Worm (Caenorhabditis elegans) whole organism, L1 larva: Measurements from ENCODE around the gene F52E10.4.

ENCODE experiments used
- Y116A8C.19 ChIP-seq: sonication (generic microtip); optimal IDR thresholded peaks from 2 replicates; lab custom pipeline; 2016; ENCODE audit warnings: missing compliant biosample characterization, missing genetic modification characterization, borderline replicate concordance
- ama-1 ChIP-seq: fragments of 150-350 bp; optimal IDR thresholded peaks from 2 replicates; lab custom pipeline; 2014
- blmp-1 ChIP-seq: fragments of 150-350 bp; optimal IDR thresholded peaks from 2 replicates; lab custom pipeline; 2014; ENCODE audit warnings: missing biosample characterization, missing genetic modification characterization
- ceh-82 ChIP-seq, 3 experiments: fragments of 150-350 bp in 1 of 3; sonication (generic microtip) in 2 of 3; optimal IDR thresholded peaks; 2 replicates each; lab custom pipeline; 2014 to 2017; ENCODE audit warnings: missing biosample characterization in 3 of 3, missing genetic modification characterization in 3 of 3
- ceh-88 ChIP-seq: fragments of 200-800 bp; sonication (Bioruptor generic); IDR thresholded peaks from 2 replicates; pipeline ENCODE4 v1.3.6; 2022; ENCODE audit warnings: missing genetic modification characterization, missing compliant biosample characterization
- ces-1 ChIP-seq: fragments of 150-350 bp; optimal IDR thresholded peaks from 2 replicates; lab custom pipeline; 2014; ENCODE audit warnings: missing biosample characterization, missing genetic modification reagents, missing genetic modification characterization
- dsc-1 ChIP-seq: sonication (generic microtip); optimal IDR thresholded peaks from 2 replicates; lab custom pipeline; 2016; ENCODE audit warnings: mild to moderate bottlenecking, missing genetic modification characterization, missing compliant biosample characterization
- elt-2 ChIP-seq: sonication (generic microtip); optimal IDR thresholded peaks from 2 replicates; lab custom pipeline; 2016; ENCODE audit warnings: missing genetic modification characterization, mild to moderate bottlenecking, inconsistent platforms, missing compliant biosample characterization, missing genetic modification reagents
- ets-5 ChIP-seq: fragments of 200-800 bp; sonication (Bioruptor generic); IDR thresholded peaks from 2 replicates; pipeline ENCODE4 v1.3.6; 2022; ENCODE audit warnings: missing genetic modification characterization, missing compliant biosample characterization
- fkh-4 ChIP-seq: sonication (generic microtip); optimal IDR thresholded peaks from 2 replicates; lab custom pipeline; 2016; ENCODE audit warnings: missing compliant biosample characterization, missing genetic modification characterization, borderline replicate concordance
- fkh-8 ChIP-seq: sonication (generic microtip); optimal IDR thresholded peaks from 2 replicates; lab custom pipeline; 2016; ENCODE audit warnings: mild to moderate bottlenecking, missing genetic modification characterization, missing compliant biosample characterization
- fos-1 ChIP-seq: fragments of 150-350 bp; optimal IDR thresholded peaks from 2 replicates; lab custom pipeline; 2014; ENCODE audit warnings: missing biosample characterization, missing genetic modification characterization
- irx-1 ChIP-seq: sonication (generic microtip); optimal IDR thresholded peaks from 2 replicates; lab custom pipeline; 2016; ENCODE audit warnings: missing genetic modification characterization, missing compliant biosample characterization
- jun-1 ChIP-seq: fragments of 150-350 bp; optimal IDR thresholded peaks from 2 replicates; lab custom pipeline; 2014; ENCODE audit warnings: missing biosample characterization, missing genetic modification reagents, missing genetic modification characterization
- lin-14 ChIP-seq: fragments of 200-800 bp; sonication (Bioruptor generic); optimal IDR thresholded peaks from 2 replicates; lab custom pipeline; 2018; ENCODE audit warnings: mild to moderate bottlenecking, missing genetic modification characterization, moderate library complexity, missing compliant biosample characterization
- lin-35 ChIP-seq, 2 experiments: fragments of 150-350 bp; optimal IDR thresholded peaks; 2 replicates each; lab custom pipeline; 2014; ENCODE audit warnings: missing biosample characterization in 2 of 2, missing genetic modification characterization in 2 of 2, missing genetic modification reagents in 2 of 2
- lsy-2 ChIP-seq, 2 experiments: fragments of 150-350 bp; optimal IDR thresholded peaks; 2 replicates each; lab custom pipeline; 2014; ENCODE audit warnings: missing biosample characterization in 2 of 2, missing genetic modification characterization in 2 of 2
- mdl-1 ChIP-seq, 2 experiments: fragments of 150-350 bp; optimal IDR thresholded peaks; 2 replicates each; lab custom pipeline; 2014 to 2017; ENCODE audit warnings: missing biosample characterization in 2 of 2, missing genetic modification characterization in 2 of 2, inconsistent platforms in 1 of 2
- mep-1 ChIP-seq: fragments of 150-350 bp; optimal IDR thresholded peaks from 2 replicates; lab custom pipeline; 2014; ENCODE audit warnings: missing biosample characterization, missing genetic modification characterization
- nhr-11 ChIP-seq: fragments of 150-350 bp; optimal IDR thresholded peaks from 2 replicates; lab custom pipeline; 2014; ENCODE audit warnings: missing biosample characterization, missing genetic modification characterization
- nhr-12 ChIP-seq: sonication (generic microtip); optimal IDR thresholded peaks from 2 replicates; lab custom pipeline; 2017; ENCODE audit warnings: missing biosample characterization, missing genetic modification characterization
- nhr-20 ChIP-seq: sonication (generic microtip); optimal IDR thresholded peaks from 2 replicates; lab custom pipeline; 2016; ENCODE audit warnings: mild to moderate bottlenecking, missing genetic modification characterization, missing compliant biosample characterization
- nhr-237 ChIP-seq: fragments of 150-350 bp; optimal IDR thresholded peaks from 2 replicates; lab custom pipeline; 2014; ENCODE audit warnings: missing biosample characterization, missing genetic modification characterization
- nhr-77 ChIP-seq: fragments of 150-350 bp; optimal IDR thresholded peaks from 2 replicates; lab custom pipeline; 2014; ENCODE audit warnings: missing biosample characterization, missing genetic modification characterization
- nhr-85 ChIP-seq: sonication (generic microtip); peaks from one replicate; lab custom pipeline; 2016; ENCODE audit warnings: missing genetic modification characterization, inconsistent platforms, missing compliant biosample characterization
- pag-3 ChIP-seq: sonication (generic microtip); optimal IDR thresholded peaks from 2 replicates; lab custom pipeline; 2017; ENCODE audit warnings: missing genetic modification characterization, mild to moderate bottlenecking, missing compliant biosample characterization, antibody characterized with exemption, borderline replicate concordance; ENCODE audit not compliant: insufficient read depth
- pax-3 ChIP-seq: fragments of 200-800 bp; sonication (Bioruptor generic); optimal IDR thresholded peaks from 2 replicates; lab custom pipeline; 2018; ENCODE audit warnings: mild to moderate bottlenecking, missing genetic modification characterization, moderate library complexity, missing compliant biosample characterization
- snpc-4 ChIP-seq: fragments of 150-350 bp; optimal IDR thresholded peaks from 2 replicates; lab custom pipeline; 2014; ENCODE audit warnings: missing biosample characterization, missing genetic modification characterization
- snu-23 ChIP-seq: sonication (generic microtip); optimal IDR thresholded peaks from 2 replicates; lab custom pipeline; 2016; ENCODE audit warnings: missing genetic modification characterization, missing compliant biosample characterization
- swsn-7 ChIP-seq: sonication (generic microtip); optimal IDR thresholded peaks from 2 replicates; lab custom pipeline; 2016; ENCODE audit warnings: missing genetic modification characterization, missing compliant biosample characterization
- tbx-2 ChIP-seq: sonication (generic microtip); optimal IDR thresholded peaks from 2 replicates; lab custom pipeline; 2016; ENCODE audit warnings: missing genetic modification characterization, missing compliant biosample characterization
- tlp-1 ChIP-seq: fragments of 150-350 bp; optimal IDR thresholded peaks from 2 replicates; lab custom pipeline; 2014; ENCODE audit warnings: missing biosample characterization, missing genetic modification characterization
- unc-86 ChIP-seq: sonication (generic microtip); optimal IDR thresholded peaks from 2 replicates; lab custom pipeline; 2016; ENCODE audit warnings: missing genetic modification characterization, missing compliant biosample characterization
- ztf-4 ChIP-seq: fragments of 150-350 bp; optimal IDR thresholded peaks from 2 replicates; lab custom pipeline; 2014; ENCODE audit warnings: missing biosample characterization, missing genetic modification characterization

The F52E10.4 gene

DNA sequence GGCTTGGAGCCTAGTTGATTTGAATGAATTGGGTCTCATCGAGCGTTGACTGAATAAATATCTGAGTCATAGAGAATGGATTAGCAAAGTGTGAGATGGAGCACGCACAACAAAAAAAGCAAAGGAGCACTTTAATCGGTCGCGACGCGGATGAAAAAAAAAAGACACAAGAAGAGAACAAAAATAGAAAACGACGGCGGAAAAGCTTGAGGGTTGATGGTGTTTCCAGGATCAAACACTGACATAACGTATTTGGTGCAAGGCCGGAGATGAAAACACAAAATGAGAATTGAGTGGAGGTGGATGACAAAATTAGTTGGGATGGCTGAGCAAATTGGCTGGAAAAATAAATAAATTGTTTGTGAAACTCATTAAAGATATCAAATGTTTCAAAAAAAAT lies at the start of gene F52E10.4:
F52E10.4 (minus strand) TSS at position 101 of the 400 bp plus-strand sequence.
- TF ChIP-seq ces-1 (GFP tag; lab: Kevin White, UChicago) (no peak), mep-1 (tag; lab: Kevin White, UChicago) (no peak), nhr-77 (no peak), ztf-4 (tag; lab: Kevin White, UChicago) (no peak), jun-1 (tag; lab: Kevin White, UChicago) (no peak), Y116A8C.19 (tag; lab: Kevin White, UChicago) (no peak)

DNA sequence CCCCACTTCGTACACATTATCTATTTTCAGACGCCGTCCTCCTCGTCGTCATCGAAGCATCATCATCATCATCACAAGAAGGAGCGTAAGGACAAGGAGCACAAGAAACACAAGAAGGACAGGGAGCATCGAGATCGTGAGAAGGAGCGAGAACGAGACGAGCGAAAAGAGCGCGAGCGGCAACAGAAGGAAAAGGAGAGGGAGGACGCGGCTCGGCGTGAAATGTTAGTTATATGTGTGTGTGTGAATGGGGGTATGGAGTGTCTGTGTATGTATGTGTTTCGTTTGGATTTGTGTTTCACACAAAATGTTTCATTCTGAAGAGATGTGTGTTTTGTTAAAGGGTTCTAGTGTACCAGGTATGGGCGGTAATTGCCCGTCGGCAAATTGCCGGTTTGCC lies 49.4 kb upstream of the F52E10.4 start:
- TF ChIP-seq swsn-7 (tag; lab: Kevin White, UChicago) (peak; percentile 15), ets-5 (GFP tag; lab: Robert Waterston, UW) (no peak), fkh-8 (tag; lab: Kevin White, UChicago) (peak; percentile 12), ceh-82 (tag; optimal IDR thresholded peaks at IDR 0.05; lab: Kevin White, UChicago) (peak in 1 of 3 experiments; percentile 13), fkh-4 (tag; lab: Kevin White, UChicago) (no peak), elt-2 (tag; lab: Kevin White, UChicago) (no peak), jun-1 (tag; lab: Kevin White, UChicago) (no peak), lin-14 (GFP tag; lab: Kevin White, UChicago) (peak; percentile 50), snu-23 (GFP tag; lab: Kevin White, UChicago) (peak; percentile 15), unc-86 (peak; percentile 2)

DNA sequence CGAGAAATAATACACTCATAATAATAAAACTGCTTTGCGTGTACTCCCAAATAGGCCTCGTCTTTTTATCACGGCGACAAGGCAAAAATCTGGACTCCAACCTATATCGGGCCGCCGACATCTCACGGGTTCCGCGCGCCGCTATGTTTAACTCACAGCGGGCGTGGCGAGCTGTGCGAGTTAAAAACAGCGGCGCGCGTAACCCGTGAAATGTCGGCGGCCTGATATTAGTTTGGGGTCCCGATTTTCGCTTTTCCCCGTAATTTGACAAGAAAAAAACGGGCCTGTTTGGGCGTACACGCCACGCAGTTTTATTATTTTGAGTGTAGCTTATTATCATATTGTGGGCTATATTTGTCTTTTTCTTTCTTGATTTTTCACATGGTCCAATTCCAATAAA lies 49.0 kb upstream of the F52E10.4 start:
- TF ChIP-seq fos-1 (tag; lab: Kevin White, UChicago) (no peak), snpc-4 (tag; lab: Kevin White, UChicago) (peak; percentile 77), blmp-1 (tag; lab: Kevin White, UChicago) (no peak), nhr-20 (no peak), fkh-8 (tag; lab: Kevin White, UChicago) (no peak)

DNA sequence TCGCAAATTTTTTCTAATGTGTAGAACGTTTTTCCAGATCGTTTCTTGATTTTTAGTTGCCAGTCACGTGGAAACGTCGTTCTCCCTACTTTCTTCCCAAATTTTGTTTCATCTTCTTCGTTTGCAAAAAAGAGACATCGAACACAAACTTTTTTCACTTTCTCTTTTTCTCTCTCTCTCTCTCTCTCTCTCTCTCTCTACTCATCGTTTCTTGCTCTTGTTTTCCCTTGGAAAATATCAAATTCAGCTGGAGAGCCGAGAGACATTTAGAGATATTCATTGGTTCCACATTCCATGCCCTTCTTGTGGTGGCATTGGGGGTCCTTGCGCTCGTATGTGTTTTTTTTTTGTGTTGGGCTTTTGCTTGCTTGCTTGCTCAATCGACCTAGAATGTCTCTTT lies 46.4 kb upstream of the F52E10.4 start:
- TF ChIP-seq lin-14 (GFP tag; lab: Kevin White, UChicago) (peak; percentile 47), elt-2 (tag; lab: Kevin White, UChicago) (no peak), nhr-85 (tag; lab: Kevin White, UChicago) (no peak), unc-86 (peak; percentile 4), mdl-1 (tag; optimal IDR thresholded peaks at IDR 0.05; lab: Kevin White, UChicago) (no peak), dsc-1 (peak; percentile 79)

DNA sequence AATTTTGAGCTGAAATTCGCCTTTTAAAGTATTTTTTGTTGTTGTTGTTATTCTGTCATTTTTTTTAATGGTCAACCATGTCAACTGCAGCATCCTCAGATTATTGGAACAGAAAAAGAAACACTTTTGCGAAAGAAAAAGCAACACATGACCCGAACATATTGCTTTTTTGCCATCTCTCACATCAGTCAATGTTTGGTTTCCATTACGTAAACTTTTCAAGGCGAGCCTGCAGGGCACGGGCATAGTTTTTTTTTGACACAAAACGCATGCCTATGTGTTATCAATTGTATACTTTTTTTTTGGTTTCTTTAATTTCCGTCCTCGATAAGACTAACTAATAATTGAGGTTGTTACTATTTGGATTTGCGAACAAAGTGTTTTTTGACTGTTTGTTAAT lies 44.6 kb upstream of the F52E10.4 start:
- TF ChIP-seq nhr-77: no peak
- no peak for TF ChIP-seq lin-35 (GFP tag; optimal IDR thresholded peaks at IDR 0.05; lab: Kevin White, UChicago)
- TF ChIP-seq lin-14 (GFP tag; lab: Kevin White, UChicago): peak; percentile 0
- no peak for TF ChIP-seq ama-1 (lab: Kevin White, UChicago)
- no peak for TF ChIP-seq dsc-1
- TF ChIP-seq nhr-237 (tag; lab: Kevin White, UChicago): no peak
- no peak for TF ChIP-seq pag-3
- peak; percentile 39 for TF ChIP-seq elt-2 (tag; lab: Kevin White, UChicago)
- no peak for TF ChIP-seq unc-86
- no peak for TF ChIP-seq irx-1 (tag; lab: Kevin White, UChicago)
- TF ChIP-seq tlp-1 (tag; lab: Kevin White, UChicago): no peak
- TF ChIP-seq nhr-12 (tag; lab: Kevin White, UChicago): no peak
- no peak for TF ChIP-seq tbx-2 (tag; lab: Kevin White, UChicago)
- TF ChIP-seq fkh-8 (tag; lab: Kevin White, UChicago): no peak
- TF ChIP-seq nhr-20: no peak
- no peak for TF ChIP-seq nhr-11 (tag; lab: Kevin White, UChicago)

DNA sequence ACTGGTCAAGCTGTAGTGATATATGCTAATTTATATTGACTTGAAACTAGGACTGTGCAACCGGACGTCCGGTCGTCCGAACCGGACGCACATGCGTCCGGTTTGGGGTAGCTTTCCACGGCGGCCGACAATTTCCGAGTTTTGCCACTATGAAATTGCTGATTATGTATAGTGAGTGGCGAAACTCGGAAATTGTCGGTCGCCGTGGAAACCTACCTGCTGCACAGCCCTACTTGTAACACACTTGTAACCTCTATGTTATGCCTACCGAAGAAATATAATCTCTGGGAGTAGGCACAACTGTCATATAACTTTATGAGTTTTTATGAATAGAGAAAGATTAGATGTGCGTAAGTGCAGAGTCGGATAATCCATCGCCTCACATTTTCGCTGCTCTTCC lies 44.1 kb upstream of the F52E10.4 start:
- TF ChIP-seq ceh-88 (GFP tag; lab: Robert Waterston, UW) (no peak), lsy-2 (tag; optimal IDR thresholded peaks at IDR 0.05; lab: Kevin White, UChicago) (no peak), pax-3 (tag; lab: Kevin White, UChicago) (no peak), blmp-1 (tag; lab: Kevin White, UChicago) (no peak), snpc-4 (tag; lab: Kevin White, UChicago) (peak; percentile 50), nhr-11 (tag; lab: Kevin White, UChicago) (no peak)
